Worm (Caenorhabditis elegans): Measurements from ENCODE around the gene idpa-2.

DNA sequence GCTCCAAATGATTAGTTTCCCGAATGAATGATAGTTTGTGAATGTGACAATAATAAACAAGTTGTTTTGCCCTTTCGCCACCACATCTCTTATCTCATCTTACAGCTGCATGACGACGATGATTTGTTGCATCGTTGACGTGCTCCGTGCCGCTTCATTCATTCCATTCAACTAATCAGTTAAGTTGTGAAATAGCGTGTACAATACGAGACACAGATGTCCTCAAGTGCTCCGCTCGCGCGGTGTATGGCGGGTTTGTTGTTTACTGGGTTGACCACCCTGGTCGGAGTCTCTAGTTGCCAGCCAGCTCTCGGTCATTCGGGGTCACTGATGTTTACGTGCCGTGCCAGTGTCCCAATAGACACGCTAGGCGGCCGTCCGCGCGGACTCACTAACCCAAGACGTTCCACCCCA is 44.6 kb downstream of the idpa-2 start:
- TF ChIP-seq him-1 (tag; optimal IDR thresholded peaks at IDR 0.05) (no peak), W03F9.2 (tag; optimal IDR thresholded peaks at IDR 0.05) (no peak), dao-5 (tag; optimal IDR thresholded peaks at IDR 0.05) (no peak)

All from whole organism, L4/young adult.